Fruit fly (Drosophila melanogaster) S2 (cell line): Measurements from ENCODE around the gene Mical.

Experiments used
- CG8478 ChIP-seq: fragments of >200 bp; optimal IDR thresholded peaks from 2 replicates; lab custom pipeline; 2018
- CTCF ChIP-seq, 2 experiments: fragments of >200 bp; optimal IDR thresholded peaks; 2 replicates each; lab custom pipeline; 2018

Gene Mical

dm6 chr3R:10031480-10031879 is 11.2 kb downstream of the Mical start:
- TF ChIP-seq CG8478 (lab: Kevin White, UChicago) (no peak), CTCF (optimal IDR thresholded peaks at IDR 0.05; lab: Kevin White, UChicago) (no peak)

- TF ChIP-seq CTCF (optimal IDR thresholded peaks at IDR 0.05; lab: Kevin White, UChicago): no peak
Observed at dm6 chr3R:10028378-10028777, 14.3 kb downstream of the Mical start.

dm6 chr3R:10025050-10025449 is 17.6 kb downstream of the Mical start, which contains the start of gene CG31407:
CG31407 (minus strand) TSS chr3R:10025150.
- TF ChIP-seq CG8478 (lab: Kevin White, UChicago) (no peak), CTCF (optimal IDR thresholded peaks at IDR 0.05; lab: Kevin White, UChicago) (no peak)

dm6 chr3R:10024032-10024712 is 18.5 kb downstream of the Mical start:
- no peak for TF ChIP-seq CG8478 (lab: Kevin White, UChicago)
- no peak for TF ChIP-seq CTCF (optimal IDR thresholded peaks at IDR 0.05; lab: Kevin White, UChicago)

dm6 chr3R:10001174-10001789 is 41.4 kb downstream of the Mical start, which contains the start of gene CG5359:
CG5359 (minus strand) TSS chr3R:10001276.
- TF ChIP-seq CTCF (optimal IDR thresholded peaks at IDR 0.05; lab: Kevin White, UChicago) (peak; percentile 15 to 33), CG8478 (lab: Kevin White, UChicago) (no peak)

- TF ChIP-seq CG8478 (lab: Kevin White, UChicago) (no peak), CTCF (optimal IDR thresholded peaks at IDR 0.05; lab: Kevin White, UChicago) (no peak)
Observed at dm6 chr3R:9996689-9997213, 45.9 kb downstream of the Mical start, which contains the start of the genes Gr85a and Spn85F. Gr85a (minus strand) TSS chr3R:9996789. Spn85F (plus strand) TSS chr3R:9997163.

- peak in 1 of 2 experiments; percentile 51 for TF ChIP-seq CTCF (optimal IDR thresholded peaks at IDR 0.05; lab: Kevin White, UChicago)
- TF ChIP-seq CG8478 (lab: Kevin White, UChicago): no peak
Observed at dm6 chr3R:9985585-9986393, 56.9 kb downstream of the Mical start, which contains the start of gene Art4. Art4 (minus strand) TSS chr3R:9986060.

dm6 chr3R:9978977-9979376 is 63.7 kb downstream of the Mical start:
- TF ChIP-seq CTCF (optimal IDR thresholded peaks at IDR 0.05; lab: Kevin White, UChicago) (no peak), CG8478 (lab: Kevin White, UChicago) (no peak)

dm6 chr3R:9977494-9977893 is 65.2 kb downstream of the Mical start:
- no peak for TF ChIP-seq CG8478 (lab: Kevin White, UChicago)
- no peak for TF ChIP-seq CTCF (optimal IDR thresholded peaks at IDR 0.05; lab: Kevin White, UChicago)

dm6 chr3R:9968827-9969675 is 73.6 kb downstream of the Mical start:
- TF ChIP-seq CG8478 (lab: Kevin White, UChicago) (no peak), CTCF (optimal IDR thresholded peaks at IDR 0.05; lab: Kevin White, UChicago) (no peak)

dm6 chr3R:9968239-9968638 is 74.5 kb downstream of the Mical start:
- TF ChIP-seq CTCF (optimal IDR thresholded peaks at IDR 0.05; lab: Kevin White, UChicago) (no peak), CG8478 (lab: Kevin White, UChicago) (no peak)

- no peak for TF ChIP-seq CG8478 (lab: Kevin White, UChicago)
Observed at dm6 chr3R:9966109-9966701, 76.5 kb downstream of the Mical start.

- TF ChIP-seq CTCF (optimal IDR thresholded peaks at IDR 0.05; lab: Kevin White, UChicago) (no peak), CG8478 (lab: Kevin White, UChicago) (no peak)
Observed at dm6 chr3R:9964600-9965301, 77.9 kb downstream of the Mical start.
